Fruit fly (Drosophila melanogaster): ENCODE results near the gene AspRS-m.

DNA sequence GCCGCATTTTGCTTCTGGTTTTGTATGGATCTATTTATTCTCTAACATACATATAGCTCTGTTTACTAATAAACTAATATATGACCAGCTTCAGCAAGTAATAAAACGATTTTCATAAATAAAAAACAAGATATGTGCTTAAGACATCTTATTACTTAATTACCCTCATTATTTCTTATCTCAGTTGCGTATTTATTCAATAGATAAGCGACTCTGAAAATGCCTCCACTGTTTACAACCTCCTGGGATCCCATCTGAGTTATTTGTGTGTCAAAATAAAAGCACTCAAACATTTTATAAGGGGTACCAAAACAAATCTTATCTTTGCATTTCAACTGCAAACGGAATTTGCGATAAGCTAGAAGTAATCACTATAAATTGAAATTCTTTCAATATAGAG is 7.2 kb upstream of the AspRS-m start:
- TF ChIP-seq insv (optimal IDR thresholded peaks at IDR 0.05) (no peak), Myc (optimal IDR thresholded peaks at IDR 0.05) (no peak), h (optimal IDR thresholded peaks at IDR 0.05) (no peak), psq (optimal IDR thresholded peaks at IDR 0.05) (no peak), ttk (optimal IDR thresholded peaks at IDR 0.05) (no peak), Sin3A (optimal IDR thresholded peaks at IDR 0.05) (no peak)
